Fruit fly (Drosophila melanogaster) whole organism, prepupa: ENCODE measurements around the gene eIF3l.

Experiments used
- Blimp-1 ChIP-seq: fragments of 200-800 bp; sonication (Bioruptor generic); optimal IDR thresholded peaks from 3 replicates; lab custom pipeline; 2017; ENCODE audit warnings: missing biosample characterization, missing genetic modification characterization, mild to moderate bottlenecking, moderate library complexity, missing genetic modification reagents
- CG10631 ChIP-seq: fragments of 200-800 bp; sonication (Bioruptor generic); optimal IDR thresholded peaks from 2 replicates; lab custom pipeline; 2016; ENCODE audit warnings: missing biosample characterization, missing genetic modification characterization
- CG10669 ChIP-seq: fragments of 200-800 bp; sonication (Bioruptor generic); optimal IDR thresholded peaks from 3 replicates; lab custom pipeline; 2018; ENCODE audit warnings: missing biosample characterization, mild to moderate bottlenecking, missing genetic modification characterization, moderate library complexity
- CG11902 ChIP-seq: fragments of 200-800 bp; sonication (Bioruptor generic); optimal IDR thresholded peaks from 3 replicates; lab custom pipeline; 2016; ENCODE audit warnings: missing biosample characterization, missing genetic modification characterization
- CG15336 ChIP-seq: fragments of 200-800 bp; sonication (Bioruptor generic); IDR thresholded peaks from 2 replicates; pipeline ENCODE4 v1.3.6; 2022; ENCODE audit warnings: missing biosample characterization, missing genetic modification characterization
- CG1621 ChIP-seq: fragments of 200-800 bp; sonication (Bioruptor generic); optimal IDR thresholded peaks from 3 replicates; lab custom pipeline; 2018; ENCODE audit warnings: missing biosample characterization, mild to moderate bottlenecking, missing genetic modification characterization
- CG16779 ChIP-seq: fragments of 200-800 bp; sonication (Bioruptor generic); optimal IDR thresholded peaks from 3 replicates; lab custom pipeline; 2017; ENCODE audit warnings: missing biosample characterization, mild to moderate bottlenecking, missing genetic modification characterization
- CG3032 ChIP-seq: fragments of 200-800 bp; optimal IDR thresholded peaks from 2 replicates; lab custom pipeline; 2019; ENCODE audit warnings: missing biosample characterization, mild to moderate bottlenecking, missing genetic modification characterization, moderate library complexity
- CG31627 ChIP-seq: fragments of 200-800 bp; sonication (Bioruptor generic); optimal IDR thresholded peaks from 3 replicates; lab custom pipeline; 2016; ENCODE audit warnings: missing biosample characterization, missing genetic modification characterization
- CG32006 ChIP-seq: fragments of 200-800 bp; sonication (Bioruptor generic); optimal IDR thresholded peaks from 3 replicates; lab custom pipeline; 2017; ENCODE audit warnings: missing biosample characterization, mild to moderate bottlenecking, missing genetic modification characterization
- CG34406 ChIP-seq: fragments of 200-800 bp; sonication (Bioruptor generic); optimal IDR thresholded peaks from 3 replicates; lab custom pipeline; 2016; ENCODE audit warnings: missing biosample characterization, missing genetic modification characterization
- CG3919 ChIP-seq: fragments of 200-800 bp; sonication (Bioruptor generic); optimal IDR thresholded peaks from 3 replicates; lab custom pipeline; 2016; ENCODE audit warnings: missing biosample characterization, missing genetic modification characterization
- CG4318 ChIP-seq: fragments of 200-800 bp; sonication (Bioruptor generic); optimal IDR thresholded peaks from 3 replicates; lab custom pipeline; 2017; ENCODE audit warnings: missing biosample characterization, mild to moderate bottlenecking, missing genetic modification characterization
- CG6163 ChIP-seq: fragments of 200-800 bp; sonication (Bioruptor generic); IDR thresholded peaks from 3 replicates; pipeline ENCODE4 v1.3.6; 2022; ENCODE audit warnings: missing biosample characterization, missing genetic modification characterization
- CG6276 ChIP-seq: fragments of 200-800 bp; sonication (Bioruptor generic); optimal IDR thresholded peaks from 2 replicates; lab custom pipeline; 2017; ENCODE audit warnings: missing biosample characterization, mild to moderate bottlenecking, missing genetic modification characterization
- CG6792 ChIP-seq: fragments of 200-800 bp; sonication (Bioruptor generic); optimal IDR thresholded peaks from 3 replicates; lab custom pipeline; 2016; ENCODE audit warnings: missing biosample characterization, missing genetic modification characterization
- CG6808 ChIP-seq: fragments of 200-800 bp; sonication (Bioruptor generic); optimal IDR thresholded peaks from 3 replicates; lab custom pipeline; 2017; ENCODE audit warnings: missing biosample characterization, missing genetic modification characterization, mild to moderate bottlenecking, moderate library complexity, missing genetic modification reagents
- CG6854 ChIP-seq: fragments of 200-800 bp; sonication (Bioruptor generic); optimal IDR thresholded peaks from 2 replicates; lab custom pipeline; 2017; ENCODE audit warnings: missing biosample characterization, mild to moderate bottlenecking, missing genetic modification characterization
- CG8119 ChIP-seq: fragments of 200-800 bp; sonication (Bioruptor generic); IDR thresholded peaks from 3 replicates; pipeline ENCODE4 v1.3.6; 2022; ENCODE audit warnings: missing biosample characterization, missing genetic modification characterization
- CG8319 ChIP-seq: fragments of 200-800 bp; sonication (Bioruptor generic); optimal IDR thresholded peaks from 3 replicates; lab custom pipeline; 2016; ENCODE audit warnings: missing biosample characterization, missing genetic modification characterization
- CG8632 ChIP-seq: fragments of 200-800 bp; sonication (Bioruptor generic); optimal IDR thresholded peaks from 3 replicates; lab custom pipeline; 2016; ENCODE audit warnings: missing biosample characterization, missing genetic modification characterization
- Eip75B ChIP-seq: fragments of 200-800 bp; sonication (Bioruptor generic); optimal IDR thresholded peaks from 3 replicates; lab custom pipeline; 2016; ENCODE audit warnings: missing biosample characterization, missing genetic modification characterization
- Eip78C ChIP-seq: fragments of 200-800 bp; sonication (Bioruptor generic); peaks from one replicate; lab custom pipeline; 2016; ENCODE audit warnings: missing biosample characterization, missing genetic modification characterization
- Ets21C ChIP-seq: fragments of 200-800 bp; sonication (Bioruptor generic); optimal IDR thresholded peaks from 3 replicates; lab custom pipeline; 2016; ENCODE audit warnings: missing biosample characterization, missing genetic modification characterization
- Ets96B ChIP-seq: fragments of 200-800 bp; optimal IDR thresholded peaks from 2 replicates; lab custom pipeline; 2019; ENCODE audit warnings: missing biosample characterization, mild to moderate bottlenecking, missing genetic modification characterization, moderate library complexity
- Gug ChIP-seq: fragments of 200-800 bp; sonication (Bioruptor generic); IDR thresholded peaks from 2 replicates; pipeline ENCODE4 v1.3.6; 2022; ENCODE audit warnings: missing biosample characterization, missing genetic modification characterization
- Hr38 ChIP-seq: sonication (Bioruptor generic); optimal IDR thresholded peaks from 2 replicates; lab custom pipeline; 2016; ENCODE audit warnings: missing biosample characterization, missing genetic modification characterization
- Hr39 ChIP-seq: fragments of 200-800 bp; sonication (Bioruptor generic); optimal IDR thresholded peaks from 2 replicates; lab custom pipeline; 2016; ENCODE audit warnings: missing biosample characterization, missing genetic modification characterization
- Lpt ChIP-seq: fragments of 200-800 bp; sonication (Bioruptor generic); optimal IDR thresholded peaks from 3 replicates; lab custom pipeline; 2016; ENCODE audit warnings: missing biosample characterization, missing genetic modification characterization
- Met ChIP-seq: fragments of 200-800 bp; sonication (Bioruptor generic); optimal IDR thresholded peaks from 3 replicates; lab custom pipeline; 2016; ENCODE audit warnings: missing biosample characterization, missing genetic modification characterization
- OdsH ChIP-seq: fragments of 200-800 bp; sonication (Bioruptor generic); optimal IDR thresholded peaks from 3 replicates; lab custom pipeline; 2016; ENCODE audit warnings: missing biosample characterization, missing genetic modification characterization
- Sox102F ChIP-seq: fragments of 200-800 bp; sonication (Bioruptor generic); optimal IDR thresholded peaks from 2 replicates; lab custom pipeline; 2016; ENCODE audit warnings: missing biosample characterization, mild to moderate bottlenecking, missing genetic modification characterization
- Sox15 ChIP-seq: fragments of 200-800 bp; sonication (Bioruptor generic); optimal IDR thresholded peaks from 3 replicates; lab custom pipeline; 2016; ENCODE audit warnings: missing biosample characterization, missing genetic modification characterization
- achi ChIP-seq: fragments of 200-800 bp; sonication (Bioruptor generic); optimal IDR thresholded peaks from 3 replicates; lab custom pipeline; 2016; ENCODE audit warnings: missing biosample characterization, missing genetic modification characterization
- cyc ChIP-seq: fragments of 200-800 bp; sonication (Bioruptor generic); optimal IDR thresholded peaks from 3 replicates; lab custom pipeline; 2016; ENCODE audit warnings: missing biosample characterization, missing genetic modification characterization
- dac ChIP-seq: fragments of 200-800 bp; sonication (Bioruptor generic); optimal IDR thresholded peaks from 2 replicates; lab custom pipeline; 2017; ENCODE audit warnings: missing biosample characterization, mild to moderate bottlenecking, missing genetic modification characterization
- eg ChIP-seq: fragments of 200-800 bp; sonication (Bioruptor generic); IDR thresholded peaks from 3 replicates; pipeline ENCODE4 v1.3.6; 2022; ENCODE audit warnings: missing biosample characterization, missing genetic modification characterization
- esn ChIP-seq: fragments of 200-800 bp; sonication (Bioruptor generic); optimal IDR thresholded peaks from 2 replicates; lab custom pipeline; 2016; ENCODE audit warnings: missing biosample characterization, mild to moderate bottlenecking, missing genetic modification characterization, moderate library complexity
- fd59A ChIP-seq: fragments of 200-800 bp; sonication (Bioruptor generic); optimal IDR thresholded peaks from 2 replicates; lab custom pipeline; 2017; ENCODE audit warnings: missing biosample characterization, mild to moderate bottlenecking, missing genetic modification characterization, missing genetic modification reagents
- fd85E ChIP-seq: fragments of 200-800 bp; sonication (Bioruptor generic); optimal IDR thresholded peaks from 3 replicates; lab custom pipeline; 2016; ENCODE audit warnings: missing biosample characterization, missing genetic modification characterization
- fkh ChIP-seq: fragments of 200-800 bp; sonication (Bioruptor generic); optimal IDR thresholded peaks from 3 replicates; lab custom pipeline; 2017; ENCODE audit warnings: missing biosample characterization, mild to moderate bottlenecking, missing genetic modification characterization, moderate library complexity
- lz ChIP-seq: fragments of 200-800 bp; sonication (Bioruptor generic); optimal IDR thresholded peaks from 3 replicates; lab custom pipeline; 2016; ENCODE audit warnings: missing biosample characterization, missing genetic modification characterization
- net ChIP-seq: fragments of 200-800 bp; sonication (Bioruptor generic); optimal IDR thresholded peaks from 3 replicates; lab custom pipeline; 2016; ENCODE audit warnings: missing biosample characterization, missing genetic modification characterization
- pdm3 ChIP-seq: fragments of 200-800 bp; sonication (Bioruptor generic); optimal IDR thresholded peaks from 3 replicates; lab custom pipeline; 2016; ENCODE audit warnings: missing biosample characterization, missing genetic modification characterization
- spab ChIP-seq: fragments of 200-800 bp; sonication (Bioruptor generic); optimal IDR thresholded peaks from 2 replicates; lab custom pipeline; 2017; ENCODE audit warnings: missing biosample characterization, mild to moderate bottlenecking, missing genetic modification characterization, missing genetic modification reagents
- ss ChIP-seq, 2 experiments: fragments of 200-800 bp; sonication (Bioruptor generic); optimal IDR thresholded peaks; 2 replicates in 1 of 2; 3 replicates in 1 of 2; lab custom pipeline; 2017 to 2018; ENCODE audit warnings: mild to moderate bottlenecking in 2 of 2, missing biosample characterization in 2 of 2, missing genetic modification characterization in 2 of 2, moderate library complexity in 1 of 2
- svp ChIP-seq: fragments of 200-800 bp; sonication (Bioruptor generic); peaks from one replicate; lab custom pipeline; 2016; ENCODE audit warnings: missing biosample characterization, missing genetic modification characterization
- topi ChIP-seq: fragments of 200-800 bp; sonication (Bioruptor generic); optimal IDR thresholded peaks from 3 replicates; lab custom pipeline; 2016; ENCODE audit warnings: missing biosample characterization, missing genetic modification characterization
- vri ChIP-seq: fragments of 200-800 bp; sonication (Bioruptor generic); optimal IDR thresholded peaks from 3 replicates; lab custom pipeline; 2016; ENCODE audit warnings: missing biosample characterization, mild to moderate bottlenecking, missing genetic modification characterization

eIF3l gene

DNA sequence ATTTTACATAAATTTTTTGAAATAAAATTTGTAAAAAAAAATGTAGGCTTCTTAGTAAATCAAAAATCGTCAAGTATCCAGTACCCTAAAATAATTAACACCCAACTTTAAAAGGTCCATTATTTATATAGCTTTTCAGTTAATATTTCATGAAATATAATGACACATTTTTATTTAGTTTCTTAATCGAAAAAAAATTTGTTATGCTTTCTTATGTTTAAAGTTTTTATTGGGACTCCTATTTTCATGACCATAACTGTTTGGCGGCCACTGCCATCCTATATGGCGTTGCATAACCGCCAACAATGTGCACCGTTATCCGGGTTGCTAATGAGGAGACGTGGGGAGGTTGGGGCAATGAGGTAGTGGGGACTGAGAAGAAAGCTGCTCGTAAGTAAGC, 37.4 kb downstream of the eIF3l start:
- TF ChIP-seq CG3032 (tag; lab: Kevin White, UChicago) (no peak), CG10631 (GFP tag; lab: Kevin White, UChicago) (peak; percentile 0), Sox102F (GFP tag; lab: Kevin White, UChicago) (no peak), esn (GFP tag; lab: Kevin White, UChicago) (peak; percentile 23), Ets96B (tag; lab: Kevin White, UChicago) (no peak), CG8319 (no peak), Hr38 (GFP tag; lab: Kevin White, UChicago) (no peak), CG6792 (GFP tag; lab: Kevin White, UChicago) (no peak), dac (no peak), fkh (GFP tag; lab: Kevin White, UChicago) (no peak), cyc (GFP tag; lab: Kevin White, UChicago) (no peak), CG8632 (GFP tag; lab: Kevin White, UChicago) (no peak), CG1621 (tag; lab: Kevin White, UChicago) (no peak), CG32006 (GFP tag; lab: Kevin White, UChicago) (peak; percentile 10), CG6808 (GFP tag; lab: Kevin White, UChicago) (no peak), Eip75B (GFP tag; lab: Kevin White, UChicago) (no peak), OdsH (GFP tag; lab: Kevin White, UChicago) (no peak), CG3919 (no peak), Blimp-1 (GFP tag; lab: Kevin White, UChicago) (no peak), topi (GFP tag; lab: Kevin White, UChicago) (peak; percentile 40), fd85E (no peak), Hr39 (no peak), Sox15 (GFP tag; lab: Kevin White, UChicago) (no peak), spab (GFP tag; lab: Kevin White, UChicago) (no peak), CG31627 (GFP tag; lab: Kevin White, UChicago) (no peak), eg (GFP tag; lab: Robert Waterston, UW) (peak; percentile 37; the same call in 2 of the 3 replicates), vri (GFP tag; lab: Kevin White, UChicago) (no peak), achi (GFP tag; lab: Kevin White, UChicago) (no peak), CG6163 (GFP tag; lab: Robert Waterston, UW) (peak; percentile 40; the same call in 2 of the 3 replicates), Gug (peak; percentile 29; the same call in 1 of the 2 replicates), svp (GFP tag; lab: Kevin White, UChicago) (peak; percentile 70), CG10669 (GFP tag; lab: Kevin White, UChicago) (peak; percentile 3), CG6854 (no peak), CG34406 (GFP tag; lab: Kevin White, UChicago) (no peak), CG6276 (GFP tag; lab: Kevin White, UChicago) (no peak), ss (GFP tag; optimal IDR thresholded peaks at IDR 0.05; lab: Kevin White, UChicago) (no peak), net (GFP tag; lab: Kevin White, UChicago) (no peak), CG11902 (no peak), pdm3 (GFP tag; lab: Kevin White, UChicago) (no peak), CG4318 (GFP tag; lab: Kevin White, UChicago) (no peak), Met (GFP tag; lab: Kevin White, UChicago) (no peak), Lpt (GFP tag; lab: Kevin White, UChicago) (no peak), Eip78C (peak; percentile 82), CG15336 (GFP tag; lab: Robert Waterston, UW) (peak; percentile 64), CG8119 (GFP tag; lab: Robert Waterston, UW) (peak; percentile 68), Ets21C (no peak), fd59A (GFP tag; lab: Kevin White, UChicago) (no peak), lz (GFP tag; lab: Kevin White, UChicago) (no peak), CG16779 (tag; lab: Kevin White, UChicago) (no peak)
